Worm (Caenorhabditis elegans): ENCODE data around the gene K09C8.2.

- TF ChIP-seq him-1 (tag; optimal IDR thresholded peaks at IDR 0.05) (no peak), W03F9.2 (tag; optimal IDR thresholded peaks at IDR 0.05) (no peak), dao-5 (tag; optimal IDR thresholded peaks at IDR 0.05) (no peak)
Observed at ce11 chrX:10959136-10959535, at the start of gene K09C8.2.

Data from whole organism, L4/young adult.